Worm (Caenorhabditis elegans): ENCODE results near the gene ocr-1.

ocr-1 gene

ce11 chrV:10718037-10718436 is 46.1 kb upstream of the ocr-1 start:
- TF ChIP-seq tbx-2 (tag; optimal IDR thresholded peaks at IDR 0.05) (no peak), dve-1 (tag; optimal IDR thresholded peaks at IDR 0.05) (no peak), T23F11.4 (GFP tag; optimal IDR thresholded peaks at IDR 0.05) (no peak), pat-9 (tag; optimal IDR thresholded peaks at IDR 0.05) (no peak), lin-11 (tag; optimal IDR thresholded peaks at IDR 0.05) (no peak), sdc-2 (tag; optimal IDR thresholded peaks at IDR 0.05) (no peak), ref-2 (tag; optimal IDR thresholded peaks at IDR 0.05) (no peak), ztf-16 (tag; optimal IDR thresholded peaks at IDR 0.05) (no peak), fkh-6 (tag; optimal IDR thresholded peaks at IDR 0.05) (no peak), hlh-8 (tag; optimal IDR thresholded peaks at IDR 0.05) (no peak), fkh-10 (GFP tag; optimal IDR thresholded peaks at IDR 0.05) (no peak), ceh-19 (GFP tag; optimal IDR thresholded peaks at IDR 0.05) (no peak), pax-1 (tag; optimal IDR thresholded peaks at IDR 0.05) (no peak), hlh-6 (tag; optimal IDR thresholded peaks at IDR 0.05) (no peak), K09A11.1 (tag; optimal IDR thresholded peaks at IDR 0.05; ENCODE audit: insufficient read depth) (no peak), ceh-48 (tag; optimal IDR thresholded peaks at IDR 0.05) (no peak), lim-6 (tag; optimal IDR thresholded peaks at IDR 0.05) (no peak), ets-4 (tag; optimal IDR thresholded peaks at IDR 0.05) (no peak), unc-55 (GFP tag; optimal IDR thresholded peaks at IDR 0.05) (no peak), pqm-1 (tag; optimal IDR thresholded peaks at IDR 0.05) (no peak)

ce11 chrV:10719019-10719832 is 44.9 kb upstream of the ocr-1 start:
- TF ChIP-seq K09A11.1 (tag; optimal IDR thresholded peaks at IDR 0.05; ENCODE audit: insufficient read depth) (peak; percentile 26), sox-4 (tag; optimal IDR thresholded peaks at IDR 0.05) (no peak), ceh-2 (tag; optimal IDR thresholded peaks at IDR 0.05) (no peak), hlh-30 (tag; optimal IDR thresholded peaks at IDR 0.05; ENCODE audit: insufficient read depth) (peak; percentile 37), pros-1 (tag; optimal IDR thresholded peaks at IDR 0.05) (no peak), syd-9 (tag; optimal IDR thresholded peaks at IDR 0.05) (no peak), ceh-18 (tag; optimal IDR thresholded peaks at IDR 0.05) (peak; percentile 39), unc-86 (tag; optimal IDR thresholded peaks at IDR 0.05) (no peak), hlh-8 (tag; optimal IDR thresholded peaks at IDR 0.05) (no peak), fkh-10 (GFP tag; optimal IDR thresholded peaks at IDR 0.05) (no peak)

- peak; percentile 26 for TF ChIP-seq nfya-1 (tag; optimal IDR thresholded peaks at IDR 0.05)
- TF ChIP-seq pag-3 (tag; optimal IDR thresholded peaks at IDR 0.05; ENCODE audit: borderline replicate concordance), result no peak
- TF ChIP-seq sdc-2 (tag; optimal IDR thresholded peaks at IDR 0.05), result no peak
- peak; percentile 21 for TF ChIP-seq unc-55 (GFP tag; optimal IDR thresholded peaks at IDR 0.05)
- peak; percentile 23 for TF ChIP-seq dve-1 (tag; optimal IDR thresholded peaks at IDR 0.05)
- TF ChIP-seq hlh-30 (tag; optimal IDR thresholded peaks at IDR 0.05; ENCODE audit: insufficient read depth), result peak; percentile 94
- TF ChIP-seq ceh-18 (tag; optimal IDR thresholded peaks at IDR 0.05), result no peak
These were observed 44.4 kb upstream of the ocr-1 start for ce11 chrV:10719833-10720170.

ce11 chrV:10720303-10720847 is 43.8 kb upstream of the ocr-1 start:
- no peak for TF ChIP-seq nhr-11 (tag; optimal IDR thresholded peaks at IDR 0.05)
- peak; percentile 54 for TF ChIP-seq elt-2 (tag; optimal IDR thresholded peaks at IDR 0.05)
- TF ChIP-seq rnt-1 (tag; optimal IDR thresholded peaks at IDR 0.05), result peak; percentile 54
- TF ChIP-seq syd-9 (tag; optimal IDR thresholded peaks at IDR 0.05), result no peak
- no peak for TF ChIP-seq unc-3 (GFP tag; conservative IDR thresholded peaks at IDR 0.05)
- no peak for TF ChIP-seq unc-3 (tag; optimal IDR thresholded peaks at IDR 0.05)
- TF ChIP-seq unc-55 (GFP tag; optimal IDR thresholded peaks at IDR 0.05), result peak; percentile 78
- no peak for TF ChIP-seq hlh-15 (tag; optimal IDR thresholded peaks at IDR 0.05)
- TF ChIP-seq C38D4.7 (GFP tag; optimal IDR thresholded peaks at IDR 0.05), result no peak
- no peak for TF ChIP-seq elt-4 (tag; optimal IDR thresholded peaks at IDR 0.05)
- TF ChIP-seq ceh-24 (tag; optimal IDR thresholded peaks at IDR 0.05), result no peak
- no peak for TF ChIP-seq ceh-6 (GFP tag; optimal IDR thresholded peaks at IDR 0.05)
- no peak for TF ChIP-seq F13H6.1 (tag; optimal IDR thresholded peaks at IDR 0.05)
- TF ChIP-seq dmd-4 (tag; optimal IDR thresholded peaks at IDR 0.05; ENCODE audit: borderline replicate concordance), result no peak
- TF ChIP-seq fkh-6 (tag; optimal IDR thresholded peaks at IDR 0.05), result no peak
- no peak for TF ChIP-seq ceh-22 (tag; optimal IDR thresholded peaks at IDR 0.05)
- TF ChIP-seq Y22D7AL.16 (tag; optimal IDR thresholded peaks at IDR 0.05), result no peak
- TF ChIP-seq ets-4 (tag; optimal IDR thresholded peaks at IDR 0.05), result no peak
- TF ChIP-seq ceh-9 (tag; optimal IDR thresholded peaks at IDR 0.05), result no peak
- no peak for TF ChIP-seq madf-2 (tag; optimal IDR thresholded peaks at IDR 0.05)
- no peak for TF ChIP-seq ceh-19 (GFP tag; optimal IDR thresholded peaks at IDR 0.05)
- no peak for TF ChIP-seq ceh-2 (tag; optimal IDR thresholded peaks at IDR 0.05)
